Worm (Caenorhabditis elegans): ENCODE data around the gene K07F5.8.
"Not testable (repeated sequence)": the region's sequence is repeated elsewhere in the genome, so short reads cannot be mapped to it uniquely, and the experiment has no call there.

The K07F5.8 gene

DNA sequence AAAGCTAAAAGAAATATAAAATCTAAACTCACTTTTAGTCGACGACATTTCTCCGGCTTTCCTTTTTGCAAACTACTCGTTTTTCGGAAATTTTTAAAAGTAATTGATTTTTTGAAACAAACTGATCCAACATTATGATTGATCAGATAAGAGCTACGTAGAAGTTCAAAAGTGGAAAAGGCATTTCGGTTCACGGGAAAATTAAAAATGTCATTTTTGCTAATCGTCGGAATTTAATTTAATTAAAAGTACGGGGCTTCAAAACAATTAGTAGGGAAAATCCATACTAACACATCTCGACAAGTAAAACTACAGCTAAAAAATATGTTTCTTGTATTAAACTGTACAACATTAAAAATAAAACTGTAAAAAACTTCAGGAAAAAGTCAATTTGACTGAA is at the start of gene K07F5.8:
Gene K07F5.8 (minus strand): TSS at position 101 of the 400 bp plus-strand sequence.
- TF ChIP-seq tbx-37 (GFP tag; conservative IDR thresholded peaks at IDR 0.05) (no peak), pes-1 (GFP tag; IDR thresholded peaks at IDR 0.05) (no peak), F13C5.2 (tag; optimal IDR thresholded peaks at IDR 0.05) (no peak), sea-1 (GFP tag; conservative IDR thresholded peaks at IDR 0.05) (no peak), flt-1 (GFP tag; IDR thresholded peaks at IDR 0.05) (no peak), ceh-13 (GFP tag; optimal IDR thresholded peaks at IDR 0.05) (no peak), B0310.2 (tag; optimal IDR thresholded peaks at IDR 0.05) (no peak), ceh-36 (tag; optimal IDR thresholded peaks at IDR 0.05) (no peak), hnd-1 (tag; optimal IDR thresholded peaks at IDR 0.05) (no peak), tbx-11 (GFP tag; IDR thresholded peaks at IDR 0.05) (no peak), ama-1 (optimal IDR thresholded peaks at IDR 0.05) (no peak), hmg-4 (GFP tag; optimal IDR thresholded peaks at IDR 0.05) (no peak), hmbx-1 (tag; optimal IDR thresholded peaks at IDR 0.05) (no peak), scrt-1 (GFP tag; IDR thresholded peaks at IDR 0.05) (no peak), tra-4 (tag; optimal IDR thresholded peaks at IDR 0.05) (no peak), aly-1 (tag; optimal IDR thresholded peaks at IDR 0.05) (no peak), ets-7 (tag; optimal IDR thresholded peaks at IDR 0.05) (no peak)

DNA sequence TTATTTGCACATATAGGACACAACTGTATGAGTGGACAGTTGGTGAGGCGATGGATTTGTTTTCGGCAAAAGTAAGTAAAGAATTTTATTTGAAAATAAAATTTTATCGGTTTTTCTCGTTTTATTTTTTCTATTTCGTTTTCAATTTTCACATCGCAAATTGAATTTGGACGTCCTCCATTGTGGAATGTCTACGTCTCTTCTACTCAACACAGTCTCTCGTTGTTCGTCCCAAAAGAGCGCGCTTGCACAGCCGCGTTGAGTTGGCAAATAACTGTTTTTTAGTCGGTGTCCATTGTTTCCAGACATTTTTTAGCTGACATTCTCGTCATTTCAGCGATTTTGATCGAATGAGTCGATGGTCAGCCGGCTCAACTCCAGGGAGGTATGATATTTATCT is 49.7 kb upstream of the K07F5.8 start:
- no peak for TF ChIP-seq tbx-11 (GFP tag; IDR thresholded peaks at IDR 0.05)
- TF ChIP-seq ceh-13 (GFP tag; optimal IDR thresholded peaks at IDR 0.05) = no peak
- TF ChIP-seq scrt-1 (GFP tag; IDR thresholded peaks at IDR 0.05) = no peak
- no peak for TF ChIP-seq pes-1 (GFP tag; IDR thresholded peaks at IDR 0.05)

DNA sequence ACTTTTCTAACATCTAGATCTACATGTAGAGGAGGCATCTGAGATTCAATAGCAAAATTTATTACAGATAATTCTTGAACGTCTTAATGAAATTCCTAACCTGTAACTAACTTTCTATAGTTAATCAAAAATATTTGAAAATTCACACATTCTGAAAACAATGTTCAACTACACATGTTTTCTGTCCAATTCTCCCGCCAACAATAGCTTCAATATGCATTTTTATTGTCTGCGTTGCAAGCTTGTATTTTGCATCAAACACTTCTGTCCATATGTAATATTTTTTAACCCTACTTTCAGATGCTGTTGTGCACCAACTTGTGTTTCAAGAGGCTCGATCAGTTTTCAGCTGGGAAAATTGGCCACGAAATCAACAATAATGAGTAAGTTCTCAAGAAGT is 49.2 kb upstream of the K07F5.8 start, which contains the start of gene tbc-3:
Gene tbc-3 (plus strand): TSS at position 301 of the 400 bp plus-strand sequence.
- TF ChIP-seq scrt-1 (GFP tag; IDR thresholded peaks at IDR 0.05) (no peak), B0310.2 (tag; optimal IDR thresholded peaks at IDR 0.05) (no peak), aly-1 (tag; optimal IDR thresholded peaks at IDR 0.05) (no peak), ceh-36 (tag; optimal IDR thresholded peaks at IDR 0.05) (no peak), hmbx-1 (tag; optimal IDR thresholded peaks at IDR 0.05) (no peak), sea-1 (GFP tag; conservative IDR thresholded peaks at IDR 0.05) (no peak)

DNA sequence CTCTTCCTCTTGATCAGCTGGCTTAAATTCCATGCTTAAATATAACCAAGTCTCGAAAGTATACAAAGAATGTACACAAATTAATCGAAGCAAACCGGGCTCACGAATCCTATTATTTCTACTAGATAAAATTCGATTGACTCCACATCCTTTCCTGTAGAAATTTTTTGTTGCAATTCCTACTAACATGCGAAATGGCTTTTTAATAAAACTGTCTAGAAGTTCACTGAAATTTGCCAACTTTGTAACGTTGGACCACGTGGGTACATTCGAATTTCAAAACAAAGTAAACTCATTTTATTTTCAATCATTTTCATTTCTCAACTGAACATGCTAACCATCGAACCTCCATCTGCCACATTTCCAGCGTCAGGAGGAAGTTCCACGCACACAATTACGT is 45.6 kb upstream of the K07F5.8 start, which contains the start of gene ssp-32:
Gene ssp-32 (plus strand): TSS at position 301 of the 400 bp plus-strand sequence.
- no peak for TF ChIP-seq hmg-4 (GFP tag; optimal IDR thresholded peaks at IDR 0.05)
- no peak for TF ChIP-seq hnd-1 (tag; optimal IDR thresholded peaks at IDR 0.05)
- TF ChIP-seq scrt-1 (GFP tag; IDR thresholded peaks at IDR 0.05) = no peak
- no peak for TF ChIP-seq tra-4 (tag; optimal IDR thresholded peaks at IDR 0.05)
- TF ChIP-seq ama-1 (optimal IDR thresholded peaks at IDR 0.05) = no peak
- no peak for TF ChIP-seq F13C5.2 (tag; optimal IDR thresholded peaks at IDR 0.05)
- TF ChIP-seq ceh-36 (tag; optimal IDR thresholded peaks at IDR 0.05) = no peak
- no peak for TF ChIP-seq tbx-37 (GFP tag; conservative IDR thresholded peaks at IDR 0.05)
- TF ChIP-seq pes-1 (GFP tag; IDR thresholded peaks at IDR 0.05) = no peak
- no peak for TF ChIP-seq hmbx-1 (tag; optimal IDR thresholded peaks at IDR 0.05)
- no peak for TF ChIP-seq sea-1 (GFP tag; conservative IDR thresholded peaks at IDR 0.05)
- no peak for TF ChIP-seq flt-1 (GFP tag; IDR thresholded peaks at IDR 0.05)
- TF ChIP-seq ets-7 (tag; optimal IDR thresholded peaks at IDR 0.05) = no peak

DNA sequence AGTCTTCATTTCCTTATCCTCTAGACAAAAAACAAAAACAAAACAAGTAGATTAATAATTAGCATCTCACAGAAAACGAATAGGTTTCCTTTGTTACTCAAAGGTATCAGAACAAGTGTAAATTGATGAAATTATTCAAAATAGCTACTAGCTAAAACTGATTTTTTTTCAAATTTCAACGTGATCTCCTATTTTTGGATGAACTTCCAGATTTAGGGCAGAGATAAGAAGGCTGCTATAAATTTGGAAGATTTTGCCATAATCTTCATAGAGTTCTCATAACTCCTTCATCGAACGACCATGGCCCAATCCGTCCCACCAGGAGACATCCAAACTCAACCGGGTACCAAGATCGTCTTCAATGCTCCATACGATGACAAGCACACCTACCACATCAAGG is 44.8 kb upstream of the K07F5.8 start, which contains the start of gene msp-77:
Gene msp-77 (plus strand): TSS at position 301 of the 400 bp plus-strand sequence.
- TF ChIP-seq aly-1 (tag; optimal IDR thresholded peaks at IDR 0.05); tbx-11 (GFP tag; IDR thresholded peaks at IDR 0.05); sea-1 (GFP tag; conservative IDR thresholded peaks at IDR 0.05): not testable (repeated sequence)

DNA sequence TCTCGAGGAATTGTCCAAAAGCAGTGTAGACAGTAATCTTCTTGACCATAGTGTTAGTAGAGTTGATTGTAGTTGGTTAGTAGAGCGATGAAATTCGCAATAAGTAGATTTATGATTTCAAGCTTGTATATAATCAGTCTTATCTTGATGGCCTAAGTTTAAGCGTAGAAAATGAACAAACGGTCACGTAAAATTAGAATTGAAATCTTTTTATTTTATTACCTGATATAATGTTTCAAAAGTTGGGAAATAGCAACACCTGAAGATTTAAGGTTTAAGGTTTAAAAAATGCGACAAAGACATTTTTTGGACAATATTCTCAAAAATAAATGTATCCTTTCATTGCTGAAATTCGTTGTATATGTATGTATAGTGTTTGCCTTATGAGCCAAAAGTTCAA is 44.1 kb upstream of the K07F5.8 start, which contains the start of gene sss-1:
Gene sss-1 (minus strand): TSS at position 101 of the 400 bp plus-strand sequence.
- not testable (repeated sequence) for TF ChIP-seq hmg-4 (GFP tag; optimal IDR thresholded peaks at IDR 0.05); hmbx-1 (tag; optimal IDR thresholded peaks at IDR 0.05); B0310.2 (tag; optimal IDR thresholded peaks at IDR 0.05)

DNA sequence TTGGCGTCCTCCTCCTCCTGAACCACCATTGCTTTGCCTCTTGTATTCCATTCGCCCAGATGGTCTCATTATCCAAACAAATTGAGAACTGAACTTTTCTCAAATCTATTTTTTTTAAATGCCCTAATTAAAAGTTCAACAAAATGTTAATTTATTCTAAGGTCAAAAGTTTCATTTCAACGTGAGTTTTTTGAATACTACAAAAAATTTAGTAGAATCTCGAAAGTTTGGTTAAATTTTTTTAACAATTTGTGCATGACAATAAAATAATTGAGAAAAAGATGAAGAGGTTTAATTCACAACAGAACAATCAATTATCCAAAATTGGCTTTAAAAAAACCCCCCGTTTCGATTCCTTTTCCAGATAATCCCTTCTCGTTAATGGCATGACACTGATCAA is 42.4 kb upstream of the K07F5.8 start, which contains the start of gene F32B6.4:
Gene F32B6.4 (minus strand): TSS at position 101 of the 400 bp plus-strand sequence.
- no peak for TF ChIP-seq pes-1 (GFP tag; IDR thresholded peaks at IDR 0.05)
- no peak for TF ChIP-seq tra-4 (tag; optimal IDR thresholded peaks at IDR 0.05)
- no peak for TF ChIP-seq tbx-11 (GFP tag; IDR thresholded peaks at IDR 0.05)
- TF ChIP-seq ama-1 (optimal IDR thresholded peaks at IDR 0.05) = no peak
- no peak for TF ChIP-seq sea-1 (GFP tag; conservative IDR thresholded peaks at IDR 0.05)
- TF ChIP-seq flt-1 (GFP tag; IDR thresholded peaks at IDR 0.05) = no peak
- no peak for TF ChIP-seq hmbx-1 (tag; optimal IDR thresholded peaks at IDR 0.05)
- no peak for TF ChIP-seq ceh-36 (tag; optimal IDR thresholded peaks at IDR 0.05)
- TF ChIP-seq aly-1 (tag; optimal IDR thresholded peaks at IDR 0.05) = no peak
- TF ChIP-seq hnd-1 (tag; optimal IDR thresholded peaks at IDR 0.05) = no peak
- TF ChIP-seq F13C5.2 (tag; optimal IDR thresholded peaks at IDR 0.05) = no peak
- no peak for TF ChIP-seq scrt-1 (GFP tag; IDR thresholded peaks at IDR 0.05)
- TF ChIP-seq hmg-4 (GFP tag; optimal IDR thresholded peaks at IDR 0.05) = no peak
- no peak for TF ChIP-seq ceh-13 (GFP tag; optimal IDR thresholded peaks at IDR 0.05)

DNA sequence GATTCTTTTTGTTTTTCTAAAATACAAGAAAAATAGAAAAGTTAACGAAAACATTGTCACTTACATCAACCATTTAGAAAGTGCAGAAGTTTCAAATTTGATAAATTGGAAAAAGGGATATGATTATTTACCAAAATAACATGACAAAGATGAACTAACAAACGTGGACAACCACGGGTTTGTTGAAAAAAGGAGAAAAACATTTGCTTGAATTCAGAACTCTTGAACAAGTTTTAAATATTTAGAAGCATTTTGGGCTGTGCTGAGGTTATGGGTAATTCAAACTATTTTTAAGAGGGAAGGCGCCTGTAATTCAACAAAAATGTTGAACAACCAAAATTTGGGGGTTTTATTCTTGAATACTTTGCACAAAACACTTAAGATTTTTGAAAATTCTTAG is 40.3 kb upstream of the K07F5.8 start, which contains the start of gene ttbk-3:
Gene ttbk-3 (minus strand): TSS at position 101 of the 400 bp plus-strand sequence.
- no peak for TF ChIP-seq flt-1 (GFP tag; IDR thresholded peaks at IDR 0.05)
- no peak for TF ChIP-seq pes-1 (GFP tag; IDR thresholded peaks at IDR 0.05)

DNA sequence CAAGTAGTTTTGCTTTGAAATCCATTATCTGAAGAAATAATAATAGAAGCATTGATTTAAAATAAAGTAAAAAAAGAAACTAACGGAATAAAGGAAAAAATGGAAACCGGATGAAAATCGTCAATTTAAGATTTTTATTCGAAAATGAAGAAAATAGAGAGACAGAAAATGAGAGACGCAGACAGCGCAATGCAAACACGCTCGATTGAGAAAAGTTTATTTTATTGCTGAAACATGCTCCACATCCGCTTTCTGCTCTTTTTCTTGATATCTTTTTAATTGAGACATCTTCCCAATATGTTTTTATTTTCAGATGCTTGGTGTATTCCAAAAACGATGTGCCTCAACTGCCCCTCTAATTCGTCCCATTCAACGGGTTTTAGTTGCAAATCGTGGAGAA is 34.7 kb upstream of the K07F5.8 start, which contains the start of the genes prp-18 and mccc-1:
Gene prp-18 (minus strand): TSS at position 127 of the 400 bp plus-strand sequence.
Gene mccc-1 (plus strand): TSS at position 314 of the 400 bp plus-strand sequence.
- TF ChIP-seq hmbx-1 (tag; optimal IDR thresholded peaks at IDR 0.05) (no peak), hnd-1 (tag; optimal IDR thresholded peaks at IDR 0.05) (no peak), sea-1 (GFP tag; conservative IDR thresholded peaks at IDR 0.05) (no peak), ceh-13 (GFP tag; optimal IDR thresholded peaks at IDR 0.05) (no peak), flt-1 (GFP tag; IDR thresholded peaks at IDR 0.05) (no peak)

Measured in whole organism, early embryonic.